Worm (Caenorhabditis elegans): ENCODE measurements around the gene str-246.

DNA sequence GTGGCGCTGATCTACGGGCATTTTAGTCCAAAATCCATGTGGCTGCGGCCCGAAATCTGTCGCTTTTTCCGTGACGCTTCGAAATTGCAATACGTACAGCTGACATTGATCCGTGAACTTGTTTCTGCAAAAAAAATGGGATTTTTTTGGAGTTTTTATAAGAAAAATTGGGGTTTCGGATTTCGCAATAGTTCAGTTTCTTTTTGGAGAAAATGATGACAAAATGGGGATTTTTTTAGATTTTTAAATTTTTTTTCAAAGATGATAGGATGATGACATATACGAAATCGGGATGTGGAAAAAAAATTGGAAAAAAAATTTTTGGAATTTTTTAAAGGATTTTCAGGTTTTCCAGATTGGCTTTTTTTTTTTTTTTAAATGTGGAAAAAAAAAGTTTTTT lies 23.7 kb downstream of the str-246 start:
- TF ChIP-seq ama-1 (optimal IDR thresholded peaks at IDR 0.05), result no peak
- no peak for TF ChIP-seq nhr-12 (tag; optimal IDR thresholded peaks at IDR 0.05)

Data from whole organism, L2 larva.